Worm (Caenorhabditis elegans): ENCODE data around the gene ZK616.65.

DNA sequence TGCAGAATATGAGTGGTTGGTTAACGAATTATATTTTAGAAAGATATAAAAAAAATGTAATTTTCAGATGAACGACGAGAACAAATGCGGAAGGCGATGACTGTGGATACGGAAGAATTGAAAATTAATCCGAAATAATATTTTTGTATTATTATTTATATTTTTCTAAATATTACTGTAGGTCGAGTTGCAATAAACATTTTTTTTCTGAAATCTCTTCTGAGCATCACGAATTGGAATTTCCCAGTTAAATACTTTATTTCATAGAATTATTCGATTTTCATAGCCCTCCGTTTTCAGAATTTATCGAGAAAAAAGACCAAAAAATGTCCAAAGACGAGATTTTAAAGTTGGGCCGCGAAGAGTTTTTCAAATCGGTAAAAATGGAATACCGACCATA is 13.5 kb downstream of the ZK616.65 start, which contains the start of gene ZK616.2:
- TF ChIP-seq ceh-24 (tag; optimal IDR thresholded peaks at IDR 0.05) = no peak
- no peak for TF ChIP-seq pha-4 (tag; optimal IDR thresholded peaks at IDR 0.05)
- no peak for TF ChIP-seq dmd-4 (tag; optimal IDR thresholded peaks at IDR 0.05; ENCODE audit: borderline replicate concordance)
- no peak for TF ChIP-seq pqm-1 (tag; optimal IDR thresholded peaks at IDR 0.05)
- no peak for TF ChIP-seq gmeb-2 (tag; optimal IDR thresholded peaks at IDR 0.05)
- TF ChIP-seq unc-3 (GFP tag; conservative IDR thresholded peaks at IDR 0.05) = no peak
- TF ChIP-seq unc-3 (tag; optimal IDR thresholded peaks at IDR 0.05) = no peak
- no peak for TF ChIP-seq sox-4 (tag; optimal IDR thresholded peaks at IDR 0.05)
- no peak for TF ChIP-seq hlh-13 (GFP tag; optimal IDR thresholded peaks at IDR 0.05)
- no peak for TF ChIP-seq nhr-232 (tag; optimal IDR thresholded peaks at IDR 0.05)
- TF ChIP-seq ceh-31 (tag; optimal IDR thresholded peaks at IDR 0.05) = no peak
- TF ChIP-seq unc-86 (tag; optimal IDR thresholded peaks at IDR 0.05) = no peak
- no peak for TF ChIP-seq rnt-1 (tag; optimal IDR thresholded peaks at IDR 0.05)
